Fruit fly (Drosophila melanogaster) whole organism, embryonic: ENCODE measurements around the gene CG13694.
A peak's percentile ranks its signal among the peaks of the same experiment; 100 is the strongest.

Experiments
- CG1233 ChIP-seq: fragments of 200-800 bp; sonication (Bioruptor generic); optimal IDR thresholded peaks from 4 replicates; lab custom pipeline; 2018; ENCODE audit warnings: missing biosample characterization, mild to moderate bottlenecking, missing genetic modification characterization
- CG18619 ChIP-seq: fragments of 200-800 bp; sonication (Bioruptor generic); optimal IDR thresholded peaks from 3 replicates; lab custom pipeline; 2017; ENCODE audit warnings: missing biosample characterization, mild to moderate bottlenecking, missing genetic modification characterization
- CG2712 ChIP-seq: fragments of 200-800 bp; optimal IDR thresholded peaks from 3 replicates; lab custom pipeline; 2019; ENCODE audit warnings: missing biosample characterization, mild to moderate bottlenecking, missing genetic modification characterization, moderate library complexity
- amos ChIP-seq: fragments of 200-800 bp; sonication (Bioruptor generic); IDR thresholded peaks from 2 replicates; pipeline ENCODE4 v1.3.6; 2022; ENCODE audit warnings: missing biosample characterization, missing genetic modification characterization; ENCODE audit not compliant: partially characterized antibody
- esg ChIP-seq: fragments of 200-800 bp; sonication (Bioruptor generic); conservative IDR thresholded peaks from 2 replicates; pipeline ENCODE4 v1.3.6; 2022; ENCODE audit warnings: missing biosample characterization, missing genetic modification characterization
- gcm2 ChIP-seq: fragments of 200-800 bp; sonication (Bioruptor generic); optimal IDR thresholded peaks from 2 replicates; lab custom pipeline; 2016; ENCODE audit warnings: missing biosample characterization, missing genetic modification characterization
- pfk ChIP-seq: fragments of 200-800 bp; sonication (Bioruptor generic); optimal IDR thresholded peaks from 2 replicates; lab custom pipeline; 2018; ENCODE audit warnings: missing biosample characterization, mild to moderate bottlenecking, missing genetic modification characterization, moderate library complexity
- unpg ChIP-seq: fragments of 200-800 bp; sonication (Bioruptor generic); optimal IDR thresholded peaks from 3 replicates; lab custom pipeline; 2018; ENCODE audit warnings: missing biosample characterization, mild to moderate bottlenecking, missing genetic modification characterization, moderate library complexity

DNA sequence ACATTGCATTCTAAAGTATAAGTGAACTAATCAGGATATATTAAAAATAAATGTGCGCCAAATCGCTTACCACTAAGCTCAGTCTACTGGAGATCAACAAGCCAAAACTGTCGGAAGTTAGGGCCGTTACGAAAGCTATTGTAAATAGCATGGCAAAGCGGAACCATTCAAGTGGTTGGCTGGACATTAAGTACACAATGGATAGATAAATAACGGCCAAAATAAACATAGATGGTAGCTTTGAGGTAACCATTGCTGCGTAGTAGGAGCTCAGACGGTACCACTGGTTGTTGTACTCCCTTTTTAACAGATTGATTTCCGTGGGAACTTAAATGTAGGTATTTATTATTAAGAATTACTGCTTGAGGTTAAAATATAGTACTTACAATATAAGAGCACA, 1.5 kb upstream of the CG13694 start:
- TF ChIP-seq CG18619: peak; percentile 19
- no peak for TF ChIP-seq esg (GFP tag; lab: Robert Waterston, UW)
- TF ChIP-seq unpg (GFP tag; lab: Kevin White, UChicago): peak; percentile 12
- peak; percentile 32 for TF ChIP-seq pfk (GFP tag; lab: Kevin White, UChicago)
- no peak for TF ChIP-seq CG2712 (tag; lab: Kevin White, UChicago)
- no peak for TF ChIP-seq amos (GFP tag; lab: Robert Waterston, UW)
- peak; percentile 43 for TF ChIP-seq CG1233 (GFP tag; lab: Kevin White, UChicago)
- no peak for TF ChIP-seq gcm2 (GFP tag; lab: Kevin White, UChicago)
